Worm (Caenorhabditis elegans): ENCODE measurements around the gene sri-26.

The sri-26 gene

ce11 chrV:15182407-15182806 lies 32.9 kb upstream of the sri-26 start, which contains the start of gene fbxa-84:
fbxa-84 (plus strand) TSS chrV:15182440.
- TF ChIP-seq madf-2 (tag; optimal IDR thresholded peaks at IDR 0.05): no peak
- no peak for TF ChIP-seq tbx-2 (tag; optimal IDR thresholded peaks at IDR 0.05)
- no peak for TF ChIP-seq fkh-6 (tag; optimal IDR thresholded peaks at IDR 0.05)
- no peak for TF ChIP-seq ceh-24 (tag; optimal IDR thresholded peaks at IDR 0.05)
- TF ChIP-seq ceh-6 (GFP tag; optimal IDR thresholded peaks at IDR 0.05): no peak

DNA sequence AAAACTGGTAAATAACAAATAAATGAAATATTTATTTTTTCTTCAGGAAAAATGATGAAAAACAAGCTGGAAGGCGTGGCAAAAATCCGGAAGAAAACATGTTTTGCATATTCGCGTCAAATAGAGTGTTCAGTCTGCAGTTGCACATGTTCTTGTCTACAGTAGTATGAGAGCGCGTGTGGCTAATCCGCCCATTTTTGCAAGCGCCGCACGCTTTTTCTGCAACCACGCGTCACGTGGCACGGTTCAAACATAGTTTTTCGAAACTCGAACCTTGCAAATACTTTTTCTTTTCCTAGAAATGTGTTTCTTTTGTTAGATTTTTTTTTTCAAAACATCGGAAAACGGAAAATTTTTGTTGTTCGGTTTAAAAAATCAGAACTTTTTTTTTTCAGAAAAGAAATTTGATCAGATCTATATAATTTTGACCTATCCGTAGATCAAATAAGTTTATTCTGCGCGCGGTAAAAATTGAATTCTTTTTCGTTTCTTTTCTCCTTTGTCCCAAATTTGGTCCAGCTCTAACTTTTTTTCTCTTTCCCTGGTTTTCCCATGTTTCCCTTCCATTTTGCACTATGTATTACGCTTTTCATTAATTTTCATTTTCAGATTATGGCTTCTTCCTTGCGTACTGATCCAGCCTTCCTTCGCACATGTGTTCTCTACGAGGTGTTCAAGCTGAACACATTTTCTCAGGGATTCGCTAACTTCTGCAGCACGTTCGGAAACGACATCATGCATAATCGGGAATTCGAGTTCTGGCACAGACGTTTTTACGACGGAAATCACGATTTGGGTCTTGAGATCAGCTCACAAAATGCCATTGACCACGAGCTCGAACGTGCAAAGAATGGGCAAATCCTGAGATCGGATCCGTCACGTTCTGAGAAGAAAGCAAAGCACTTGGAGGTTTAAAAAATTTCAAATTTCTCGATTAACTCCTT lies 30.9 kb upstream of the sri-26 start, which contains the start of gene Y75B12B.1:
Y75B12B.1 (plus strand) TSS at position 603 of the 944 bp plus-strand sequence.
- TF ChIP-seq nhr-11 (tag; optimal IDR thresholded peaks at IDR 0.05) (no peak), hlh-15 (tag; optimal IDR thresholded peaks at IDR 0.05) (no peak), che-1 (tag; optimal IDR thresholded peaks at IDR 0.05) (no peak), sdc-2 (tag; optimal IDR thresholded peaks at IDR 0.05) (no peak), nfya-1 (tag; optimal IDR thresholded peaks at IDR 0.05) (no peak), pag-3 (tag; optimal IDR thresholded peaks at IDR 0.05; ENCODE audit: borderline replicate concordance) (no peak), ets-4 (tag; optimal IDR thresholded peaks at IDR 0.05) (no peak), ceh-34 (tag; optimal IDR thresholded peaks at IDR 0.05) (no peak), K02D7.2 (tag; optimal IDR thresholded peaks at IDR 0.05) (no peak), hlh-8 (tag; optimal IDR thresholded peaks at IDR 0.05) (no peak), fkh-6 (tag; optimal IDR thresholded peaks at IDR 0.05) (no peak), sox-2 (GFP tag; IDR thresholded peaks at IDR 0.05) (no peak), unc-55 (GFP tag; optimal IDR thresholded peaks at IDR 0.05) (no peak)

DNA sequence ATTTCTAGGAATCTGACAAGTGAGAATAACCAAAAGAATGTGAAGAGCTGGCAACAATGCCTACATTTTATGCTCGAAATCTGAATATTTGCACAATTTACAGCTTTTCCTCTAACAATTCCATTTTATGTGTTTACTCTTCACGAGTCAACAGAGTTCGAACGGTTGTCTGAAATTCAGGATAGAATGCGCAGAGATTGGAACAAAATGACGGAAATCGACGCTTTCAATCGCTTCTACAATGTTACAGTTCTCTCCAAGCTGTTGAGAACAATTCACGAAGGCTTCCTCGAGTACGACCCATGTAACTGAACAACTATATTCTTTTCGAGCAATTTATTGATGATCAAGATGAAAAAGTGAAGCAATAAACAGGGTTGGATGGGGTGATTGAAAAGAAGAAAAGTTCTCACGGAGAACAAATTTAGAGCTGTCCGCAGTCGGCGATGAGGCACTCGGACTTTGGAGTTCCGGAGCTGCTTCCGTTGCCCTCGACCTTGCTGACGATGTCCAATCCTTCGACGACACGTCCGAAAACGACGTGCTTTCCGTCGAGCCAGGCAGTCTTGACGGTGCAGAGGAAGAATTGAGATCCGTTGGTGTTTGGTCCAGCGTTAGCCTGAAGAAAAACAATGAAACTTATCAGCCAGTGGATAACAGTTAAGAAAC lies 28.9 kb upstream of the sri-26 start, which contains the start of gene Y75B12B.3:
Y75B12B.3 (minus strand) TSS at position 21 of the 669 bp plus-strand sequence.
- TF ChIP-seq elt-4 (tag; optimal IDR thresholded peaks at IDR 0.05) (no peak), C38D4.7 (GFP tag; optimal IDR thresholded peaks at IDR 0.05) (no peak), ceh-48 (tag; optimal IDR thresholded peaks at IDR 0.05) (no peak), ceh-2 (tag; optimal IDR thresholded peaks at IDR 0.05) (no peak), dve-1 (tag; optimal IDR thresholded peaks at IDR 0.05) (no peak), sox-2 (GFP tag; IDR thresholded peaks at IDR 0.05) (no peak), ama-1 (optimal IDR thresholded peaks at IDR 0.05) (no peak), unc-86 (tag; optimal IDR thresholded peaks at IDR 0.05) (no peak), ceh-45 (GFP tag; IDR thresholded peaks at IDR 0.05) (no peak), ztf-16 (tag; optimal IDR thresholded peaks at IDR 0.05) (no peak), ceh-31 (tag; optimal IDR thresholded peaks at IDR 0.05) (no peak), rnt-1 (tag; optimal IDR thresholded peaks at IDR 0.05) (no peak), sdc-2 (tag; optimal IDR thresholded peaks at IDR 0.05) (no peak), pros-1 (tag; optimal IDR thresholded peaks at IDR 0.05) (no peak), ahr-1 (tag; optimal IDR thresholded peaks at IDR 0.05) (no peak), ceh-24 (tag; optimal IDR thresholded peaks at IDR 0.05) (no peak), ceh-19 (GFP tag; optimal IDR thresholded peaks at IDR 0.05) (no peak)

- TF ChIP-seq pros-1 (tag; optimal IDR thresholded peaks at IDR 0.05) (no peak), madf-2 (tag; optimal IDR thresholded peaks at IDR 0.05) (no peak), rnt-1 (tag; optimal IDR thresholded peaks at IDR 0.05) (no peak), sox-4 (tag; optimal IDR thresholded peaks at IDR 0.05) (no peak), ama-1 (optimal IDR thresholded peaks at IDR 0.05) (no peak), ceh-14 (tag; optimal IDR thresholded peaks at IDR 0.05) (no peak), ceh-34 (tag; optimal IDR thresholded peaks at IDR 0.05) (peak; percentile 13), npax-4 (tag; optimal IDR thresholded peaks at IDR 0.05) (no peak), sox-2 (GFP tag; IDR thresholded peaks at IDR 0.05) (no peak), ceh-45 (GFP tag; IDR thresholded peaks at IDR 0.05) (no peak), unc-55 (GFP tag; optimal IDR thresholded peaks at IDR 0.05) (peak; percentile 1), unc-42 (tag; optimal IDR thresholded peaks at IDR 0.05) (peak; percentile 29), ceh-22 (tag; optimal IDR thresholded peaks at IDR 0.05) (no peak), ceh-2 (tag; optimal IDR thresholded peaks at IDR 0.05) (no peak), ceh-9 (tag; optimal IDR thresholded peaks at IDR 0.05) (no peak), lin-11 (tag; optimal IDR thresholded peaks at IDR 0.05) (no peak), gmeb-2 (tag; optimal IDR thresholded peaks at IDR 0.05) (no peak), fkh-10 (GFP tag; optimal IDR thresholded peaks at IDR 0.05) (no peak), pha-4 (tag; optimal IDR thresholded peaks at IDR 0.05) (no peak), dve-1 (tag; optimal IDR thresholded peaks at IDR 0.05) (no peak), elt-4 (tag; optimal IDR thresholded peaks at IDR 0.05) (no peak)
These were observed 27.9 kb upstream of the sri-26 start, which contains the start of the genes cyn-7 and bath-36 for ce11 chrV:15187083-15188057. cyn-7 (minus strand) TSS chrV:15187378. bath-36 (plus strand) TSS chrV:15187888.
